Worm (Caenorhabditis elegans): Measurements from ENCODE around the gene F33D4.4.

DNA sequence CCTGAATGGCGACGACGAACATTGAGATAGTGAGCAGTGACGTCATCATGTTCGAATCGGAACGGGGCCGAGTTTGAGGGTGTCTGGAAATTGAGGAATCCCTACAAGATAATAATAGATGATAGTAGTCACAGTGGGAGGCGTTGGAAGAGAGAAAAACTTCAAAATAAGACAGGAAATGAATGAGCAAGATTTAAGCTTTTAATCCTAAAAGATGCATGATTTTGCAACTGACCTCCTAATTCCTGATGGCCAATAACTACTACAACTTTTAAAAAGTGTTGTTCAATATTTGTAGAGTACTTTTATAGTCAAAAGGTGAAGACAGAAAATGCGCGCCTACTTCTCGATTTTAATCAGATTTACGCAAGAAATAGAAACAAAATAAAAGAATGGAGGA, 8.4 kb downstream of the F33D4.4 start, which contains the start of gene flp-13:
- TF ChIP-seq ref-1 (GFP tag; conservative IDR thresholded peaks at IDR 0.05) (no peak), flt-1 (GFP tag; IDR thresholded peaks at IDR 0.05) (no peak), tab-1 (GFP tag; IDR thresholded peaks at IDR 0.05) (no peak), T22C8.4 (GFP tag; IDR thresholded peaks at IDR 0.05) (no peak), med-1 (GFP tag; optimal IDR thresholded peaks at IDR 0.05; ENCODE audit: insufficient read depth) (no peak), ztf-29 (GFP tag; IDR thresholded peaks at IDR 0.05) (no peak)
